Fruit fly (Drosophila melanogaster): ENCODE measurements around the gene Obp28a.

Gene Obp28a

dm6 chr2L:7497265-7497664 is at the start of gene Obp28a:
Gene Obp28a, minus strand, starts transcription at chr2L:7497365.
- TF ChIP-seq insv (optimal IDR thresholded peaks at IDR 0.05) (no peak), psq (optimal IDR thresholded peaks at IDR 0.05) (no peak), Myc (optimal IDR thresholded peaks at IDR 0.05) (no peak), ttk (optimal IDR thresholded peaks at IDR 0.05) (no peak), Sin3A (optimal IDR thresholded peaks at IDR 0.05) (no peak), h (optimal IDR thresholded peaks at IDR 0.05) (no peak)

dm6 chr2L:7545608-7546275 is 48.6 kb upstream of the Obp28a start:
- TF ChIP-seq ttk (optimal IDR thresholded peaks at IDR 0.05) (no peak), Sin3A (optimal IDR thresholded peaks at IDR 0.05) (no peak), psq (optimal IDR thresholded peaks at IDR 0.05) (no peak)

- TF ChIP-seq Sin3A (optimal IDR thresholded peaks at IDR 0.05), result no peak
- no peak for TF ChIP-seq insv (optimal IDR thresholded peaks at IDR 0.05)
- no peak for TF ChIP-seq psq (optimal IDR thresholded peaks at IDR 0.05)
- TF ChIP-seq Myc (optimal IDR thresholded peaks at IDR 0.05), result no peak
- no peak for TF ChIP-seq ttk (optimal IDR thresholded peaks at IDR 0.05)
- TF ChIP-seq h (optimal IDR thresholded peaks at IDR 0.05), result no peak
These were observed 47.1 kb upstream of the Obp28a start for dm6 chr2L:7544267-7544670.

dm6 chr2L:7541937-7542779 is 45.0 kb upstream of the Obp28a start:
- TF ChIP-seq psq (optimal IDR thresholded peaks at IDR 0.05) (no peak), ttk (optimal IDR thresholded peaks at IDR 0.05) (no peak), h (optimal IDR thresholded peaks at IDR 0.05) (no peak), Sin3A (optimal IDR thresholded peaks at IDR 0.05) (no peak), insv (optimal IDR thresholded peaks at IDR 0.05) (no peak)

- TF ChIP-seq psq (optimal IDR thresholded peaks at IDR 0.05) (no peak), ttk (optimal IDR thresholded peaks at IDR 0.05) (no peak), insv (optimal IDR thresholded peaks at IDR 0.05) (no peak), h (optimal IDR thresholded peaks at IDR 0.05) (no peak), Myc (optimal IDR thresholded peaks at IDR 0.05) (no peak), Sin3A (optimal IDR thresholded peaks at IDR 0.05) (no peak)
These were observed 44.0 kb upstream of the Obp28a start for dm6 chr2L:7541047-7541726.

- TF ChIP-seq ttk (optimal IDR thresholded peaks at IDR 0.05) (no peak), h (optimal IDR thresholded peaks at IDR 0.05) (no peak), psq (optimal IDR thresholded peaks at IDR 0.05) (no peak), Myc (optimal IDR thresholded peaks at IDR 0.05) (no peak), insv (optimal IDR thresholded peaks at IDR 0.05) (no peak), Sin3A (optimal IDR thresholded peaks at IDR 0.05) (no peak)
These were observed 39.2 kb upstream of the Obp28a start for dm6 chr2L:7536332-7536731.

dm6 chr2L:7534917-7535316 is 37.8 kb upstream of the Obp28a start:
- no peak for TF ChIP-seq psq (optimal IDR thresholded peaks at IDR 0.05)
- no peak for TF ChIP-seq Sin3A (optimal IDR thresholded peaks at IDR 0.05)
- no peak for TF ChIP-seq insv (optimal IDR thresholded peaks at IDR 0.05)
- no peak for TF ChIP-seq Myc (optimal IDR thresholded peaks at IDR 0.05)
- TF ChIP-seq ttk (optimal IDR thresholded peaks at IDR 0.05), result no peak
- TF ChIP-seq h (optimal IDR thresholded peaks at IDR 0.05), result no peak

dm6 chr2L:7534024-7534423 is 36.9 kb upstream of the Obp28a start:
- no peak for TF ChIP-seq Sin3A (optimal IDR thresholded peaks at IDR 0.05)
- TF ChIP-seq psq (optimal IDR thresholded peaks at IDR 0.05), result no peak
- TF ChIP-seq h (optimal IDR thresholded peaks at IDR 0.05), result no peak

dm6 chr2L:7532644-7533324 is 35.6 kb upstream of the Obp28a start:
- TF ChIP-seq Sin3A (optimal IDR thresholded peaks at IDR 0.05), result no peak
- no peak for TF ChIP-seq ttk (optimal IDR thresholded peaks at IDR 0.05)
- TF ChIP-seq Myc (optimal IDR thresholded peaks at IDR 0.05), result no peak
- TF ChIP-seq psq (optimal IDR thresholded peaks at IDR 0.05), result no peak
- no peak for TF ChIP-seq h (optimal IDR thresholded peaks at IDR 0.05)
- no peak for TF ChIP-seq insv (optimal IDR thresholded peaks at IDR 0.05)

- TF ChIP-seq insv (optimal IDR thresholded peaks at IDR 0.05), result no peak
- TF ChIP-seq Sin3A (optimal IDR thresholded peaks at IDR 0.05), result no peak
- no peak for TF ChIP-seq h (optimal IDR thresholded peaks at IDR 0.05)
- no peak for TF ChIP-seq Myc (optimal IDR thresholded peaks at IDR 0.05)
- no peak for TF ChIP-seq ttk (optimal IDR thresholded peaks at IDR 0.05)
- no peak for TF ChIP-seq psq (optimal IDR thresholded peaks at IDR 0.05)
These were observed 33.4 kb upstream of the Obp28a start for dm6 chr2L:7530437-7531091.

- TF ChIP-seq psq (optimal IDR thresholded peaks at IDR 0.05) (no peak), Sin3A (optimal IDR thresholded peaks at IDR 0.05) (no peak), insv (optimal IDR thresholded peaks at IDR 0.05) (no peak), ttk (optimal IDR thresholded peaks at IDR 0.05) (no peak), h (optimal IDR thresholded peaks at IDR 0.05) (no peak), Myc (optimal IDR thresholded peaks at IDR 0.05) (no peak)
These were observed 32.8 kb upstream of the Obp28a start for dm6 chr2L:7529931-7530330.

All from Kc167 (cell line).